Worm (Caenorhabditis elegans) whole organism, L1 larva: ENCODE data around the gene hrpa-2.

ENCODE experiments used
- ama-1 ChIP-seq: fragments of 150-350 bp; optimal IDR thresholded peaks from 2 replicates; lab custom pipeline; 2014
- egl-13 ChIP-seq: sonication (generic microtip); optimal IDR thresholded peaks from 2 replicates; lab custom pipeline; 2016; ENCODE audit warnings: missing genotype, missing genetic modification reagents, missing genetic modification characterization, missing compliant biosample characterization
- hlh-17 ChIP-seq: fragments of 200-800 bp; sonication (Bioruptor generic); optimal IDR thresholded peaks from 2 replicates; lab custom pipeline; 2018; ENCODE audit warnings: missing genetic modification characterization, mild to moderate bottlenecking, missing compliant biosample characterization, moderate library complexity, borderline replicate concordance
- lin-35 ChIP-seq, 2 experiments: fragments of 150-350 bp; optimal IDR thresholded peaks; 2 replicates each; lab custom pipeline; 2014; ENCODE audit warnings: missing biosample characterization in 2 of 2, missing genetic modification characterization in 2 of 2, missing genetic modification reagents in 2 of 2
- nhr-12 ChIP-seq: sonication (generic microtip); optimal IDR thresholded peaks from 2 replicates; lab custom pipeline; 2017; ENCODE audit warnings: missing biosample characterization, missing genetic modification characterization
- snpc-4 ChIP-seq: fragments of 150-350 bp; optimal IDR thresholded peaks from 2 replicates; lab custom pipeline; 2014; ENCODE audit warnings: missing biosample characterization, missing genetic modification characterization
- snu-23 ChIP-seq: sonication (generic microtip); optimal IDR thresholded peaks from 2 replicates; lab custom pipeline; 2016; ENCODE audit warnings: missing genetic modification characterization, missing compliant biosample characterization
- sptf-1 ChIP-seq: fragments of 150-350 bp; optimal IDR thresholded peaks from 2 replicates; lab custom pipeline; 2014; ENCODE audit warnings: missing biosample characterization, missing genetic modification characterization
- unc-130 ChIP-seq: fragments of 150-350 bp; optimal IDR thresholded peaks from 2 replicates; lab custom pipeline; 2017; ENCODE audit warnings: missing biosample characterization, missing genetic modification characterization, inconsistent platforms
- ztf-11 ChIP-seq, 2 experiments: sonication (generic microtip); optimal IDR thresholded peaks; 2 replicates each; lab custom pipeline; 2016 to 2017; ENCODE audit warnings: missing genetic modification characterization in 2 of 2, missing biosample characterization in 1 of 2, missing compliant biosample characterization in 1 of 2

DNA sequence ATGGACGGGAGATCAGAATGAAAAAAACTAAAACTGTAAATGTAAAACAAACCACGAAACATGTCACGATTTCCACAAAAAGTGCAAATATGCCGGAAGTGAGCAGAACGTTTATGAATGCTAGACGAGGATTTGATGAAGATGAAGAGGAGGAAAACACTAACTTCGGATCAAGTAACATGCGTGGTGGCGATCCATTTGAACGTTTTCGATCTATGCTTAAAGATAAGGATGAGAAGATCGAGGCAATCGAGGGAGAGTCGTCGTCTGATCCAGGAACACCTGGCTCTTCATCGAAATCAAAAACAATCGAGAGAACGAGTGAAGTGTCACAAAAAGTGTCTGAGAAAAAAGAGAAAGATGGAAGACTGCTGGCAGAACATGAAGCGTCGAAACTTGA, 49.2 kb downstream of the hrpa-2 start:
- no peak for TF ChIP-seq nhr-12 (tag; lab: Kevin White, UChicago)
- no peak for TF ChIP-seq sptf-1 (tag; lab: Kevin White, UChicago)
- TF ChIP-seq ama-1 (lab: Kevin White, UChicago): no peak
- no peak for TF ChIP-seq hlh-17 (GFP tag; lab: Kevin White, UChicago)
- TF ChIP-seq lin-35 (GFP tag; optimal IDR thresholded peaks at IDR 0.05; lab: Kevin White, UChicago): no peak
- TF ChIP-seq snu-23 (GFP tag; lab: Kevin White, UChicago): no peak
- TF ChIP-seq ztf-11 (tag; optimal IDR thresholded peaks at IDR 0.05; lab: Kevin White, UChicago): no peak
- no peak for TF ChIP-seq unc-130 (tag; lab: Kevin White, UChicago)
- no peak for TF ChIP-seq egl-13 (tag; lab: Kevin White, UChicago)
- no peak for TF ChIP-seq snpc-4 (tag; lab: Kevin White, UChicago)
